Fruit fly (Drosophila melanogaster): ENCODE results near the gene unk.

- TF ChIP-seq Snoo (tag; optimal IDR thresholded peaks at IDR 0.05) (peak; percentile 96), EcR (GFP tag; optimal IDR thresholded peaks at IDR 0.05) (peak; percentile 58), CG14655 (GFP tag; optimal IDR thresholded peaks at IDR 0.05) (peak; percentile 77), CG8301 (tag; optimal IDR thresholded peaks at IDR 0.05) (peak; percentile 68), D1 (tag; optimal IDR thresholded peaks at IDR 0.05) (peak; percentile 59), CG4496 (GFP tag; IDR thresholded peaks at IDR 0.05) (peak; percentile 89), CG13204 (GFP tag; optimal IDR thresholded peaks at IDR 0.05) (peak; percentile 47), CG15710 (tag; optimal IDR thresholded peaks at IDR 0.05) (peak; percentile 68), CG10348 (GFP tag; IDR thresholded peaks at IDR 0.05) (no peak), CG9948 (tag; optimal IDR thresholded peaks at IDR 0.05) (peak; percentile 53), gl (tag; optimal IDR thresholded peaks at IDR 0.05) (peak; percentile 42)
These were observed 15.8 kb upstream of the unk start, which contains the start of gene CG46310 for dm6 chr3R:23173393-23173981.

Data from whole organism, pupa.